ENCODE assay signal across 3 fruit fly cellular contexts in genomic region chr3R:16234745-16235149, dm6.
TF ChIP-seq lines count a peak whose summit lies in the region.

No protein-coding gene starts in this region.

TF ChIP-seq in whole organism, embryonic, 481 proteins besides CTCF, POLR2A, EP300 and RAD21 (continued from another document and continues in another):
- TF ChIP-seq fd64A (GFP tag; optimal IDR thresholded peaks at IDR 0.05; lab: Kevin White, UChicago) (no peak), h (optimal IDR thresholded peaks at IDR 0.05; lab: Kevin White, UChicago) (no peak), CG8359 (GFP tag; optimal IDR thresholded peaks at IDR 0.05; lab: Kevin White, UChicago; ENCODE audit: borderline replicate concordance) (peak; percentile 21), Fer3 (tag; optimal IDR thresholded peaks at IDR 0.05; lab: Kevin White, UChicago) (peak; percentile 4), tna (GFP tag; IDR thresholded peaks at IDR 0.05; lab: Robert Waterston, UW; ENCODE audit: partially characterized antibody) (no peak), CG12659 (GFP tag; optimal IDR thresholded peaks at IDR 0.05; lab: Kevin White, UChicago) (peak; percentile 10), CG3065 (GFP tag; optimal IDR thresholded peaks at IDR 0.05; lab: Kevin White, UChicago) (no peak), Blimp-1 (GFP tag; optimal IDR thresholded peaks at IDR 0.05; lab: Kevin White, UChicago) (peak; percentile 1), CG12299 (tag; optimal IDR thresholded peaks at IDR 0.05; lab: Kevin White, UChicago) (no peak), shn (GFP tag; optimal IDR thresholded peaks at IDR 0.05; lab: Kevin White, UChicago) (no peak), bab2 (GFP tag; optimal IDR thresholded peaks at IDR 0.05; lab: Kevin White, UChicago) (no peak), Vsx1 (GFP tag; optimal IDR thresholded peaks at IDR 0.05; lab: Kevin White, UChicago) (no peak), CG7556 (GFP tag; optimal IDR thresholded peaks at IDR 0.05; lab: Kevin White, UChicago) (peak; percentile 79), CG6791 (GFP tag; IDR thresholded peaks at IDR 0.05; lab: Robert Waterston, UW; ENCODE audit: partially characterized antibody) (no peak), CG8944 (GFP tag; optimal IDR thresholded peaks at IDR 0.05; lab: Kevin White, UChicago) (no peak), lab (GFP tag; optimal IDR thresholded peaks at IDR 0.05; lab: Kevin White, UChicago) (no peak), bigmax (GFP tag; optimal IDR thresholded peaks at IDR 0.05; lab: Kevin White, UChicago) (no peak), ro (GFP tag; IDR thresholded peaks at IDR 0.05; lab: Robert Waterston, UW) (no peak), zfh2 (GFP tag; optimal IDR thresholded peaks at IDR 0.05; lab: Kevin White, UChicago) (no peak), Dip3 (GFP tag; optimal IDR thresholded peaks at IDR 0.05; lab: Kevin White, UChicago) (no peak), ranshi (GFP tag; IDR thresholded peaks at IDR 0.05; lab: Robert Waterston, UW) (no peak), D19B (GFP tag; optimal IDR thresholded peaks at IDR 0.05; lab: Kevin White, UChicago) (peak; percentile 47), CG6765 (GFP tag; optimal IDR thresholded peaks at IDR 0.05; lab: Kevin White, UChicago) (no peak), NC2α (GFP tag; optimal IDR thresholded peaks at IDR 0.05; lab: Kevin White, UChicago) (no peak), CG3163 (GFP tag; optimal IDR thresholded peaks at IDR 0.05; lab: Kevin White, UChicago) (no peak), CG11247 (GFP tag; IDR thresholded peaks at IDR 0.05; lab: Robert Waterston, UW) (no peak), CG6813 (GFP tag; optimal IDR thresholded peaks at IDR 0.05; lab: Kevin White, UChicago) (no peak), oc (tag; optimal IDR thresholded peaks at IDR 0.05; lab: Kevin White, UChicago) (no peak), CG32532 (GFP tag; IDR thresholded peaks at IDR 0.05; lab: Robert Waterston, UW) (no peak), CG1529 (GFP tag; optimal IDR thresholded peaks at IDR 0.05; lab: Kevin White, UChicago) (peak; percentile 41), CG17361 (GFP tag; IDR thresholded peaks at IDR 0.05; lab: Robert Waterston, UW) (no peak), Nf-YC (tag; optimal IDR thresholded peaks at IDR 0.05; lab: Kevin White, UChicago) (no peak), CG7839 (tag; optimal IDR thresholded peaks at IDR 0.05; lab: Kevin White, UChicago) (peak; percentile 69), pho (GFP tag; optimal IDR thresholded peaks at IDR 0.05; lab: Kevin White, UChicago) (peak; percentile 6), fd96Cb (tag; optimal IDR thresholded peaks at IDR 0.05; lab: Kevin White, UChicago) (peak; percentile 53), Kr (GFP tag; optimal IDR thresholded peaks at IDR 0.05; lab: Kevin White, UChicago) (no peak), CG2875 (GFP tag; optimal IDR thresholded peaks at IDR 0.05; lab: Kevin White, UChicago) (peak; percentile 42), CG8089 (GFP tag; optimal IDR thresholded peaks at IDR 0.05; lab: Kevin White, UChicago) (no peak), NK7.1 (GFP tag; optimal IDR thresholded peaks at IDR 0.05; lab: Kevin White, UChicago) (no peak), hth (optimal IDR thresholded peaks at IDR 0.05; lab: Kevin White, UChicago) (no peak), CG10565 (GFP tag; optimal IDR thresholded peaks at IDR 0.05; lab: Kevin White, UChicago) (no peak), CG18619 (GFP tag; optimal IDR thresholded peaks at IDR 0.05; lab: Kevin White, UChicago) (peak; percentile 47), wdn (GFP tag; IDR thresholded peaks at IDR 0.05; lab: Robert Waterston, UW) (no peak), CG8281 (tag; optimal IDR thresholded peaks at IDR 0.05; lab: Kevin White, UChicago) (no peak), CG10366 (GFP tag; IDR thresholded peaks at IDR 0.05; lab: Robert Waterston, UW) (no peak), Ssrp (tag; optimal IDR thresholded peaks at IDR 0.05; lab: Kevin White, UChicago) (peak; percentile 46)

TF ChIP-seq in whole organism, prepupa, 60 proteins besides CTCF, POLR2A, EP300 and RAD21 (continued from another document):
- peak; percentile 74 for TF ChIP-seq net (GFP tag; optimal IDR thresholded peaks at IDR 0.05; lab: Kevin White, UChicago)
- peak; percentile 36 for TF ChIP-seq CG7368 (GFP tag; optimal IDR thresholded peaks at IDR 0.05; lab: Kevin White, UChicago)
- TF ChIP-seq CG8319 (GFP tag; optimal IDR thresholded peaks at IDR 0.05; lab: Kevin White, UChicago) = peak; percentile 55
- peak; percentile 91 for TF ChIP-seq CG3032 (tag; optimal IDR thresholded peaks at IDR 0.05; lab: Kevin White, UChicago)
- TF ChIP-seq CG1621 (tag; optimal IDR thresholded peaks at IDR 0.05; lab: Kevin White, UChicago) = peak; percentile 45
- TF ChIP-seq CG6276 (GFP tag; optimal IDR thresholded peaks at IDR 0.05; lab: Kevin White, UChicago) = peak; percentile 89
- peak; percentile 88 for TF ChIP-seq Smox (GFP tag; optimal IDR thresholded peaks at IDR 0.05; lab: Kevin White, UChicago)
- peak; percentile 95 for TF ChIP-seq CG32006 (GFP tag; optimal IDR thresholded peaks at IDR 0.05; lab: Kevin White, UChicago)
- peak; percentile 79 for TF ChIP-seq CG4318 (GFP tag; optimal IDR thresholded peaks at IDR 0.05; lab: Kevin White, UChicago)
- no peak for TF ChIP-seq fkh (GFP tag; optimal IDR thresholded peaks at IDR 0.05; lab: Kevin White, UChicago)
- TF ChIP-seq CG10669 (GFP tag; optimal IDR thresholded peaks at IDR 0.05; lab: Kevin White, UChicago) = peak; percentile 90
- TF ChIP-seq acj6 (GFP tag; optimal IDR thresholded peaks at IDR 0.05; lab: Kevin White, UChicago) = peak; percentile 74
- TF ChIP-seq Lpt (GFP tag; optimal IDR thresholded peaks at IDR 0.05; lab: Kevin White, UChicago) = peak; percentile 28
- TF ChIP-seq CG6163 (GFP tag; IDR thresholded peaks at IDR 0.05; lab: Robert Waterston, UW) = no peak
- TF ChIP-seq CG3919 (GFP tag; optimal IDR thresholded peaks at IDR 0.05; lab: Kevin White, UChicago) = peak; percentile 83
- TF ChIP-seq vri (GFP tag; optimal IDR thresholded peaks at IDR 0.05; lab: Kevin White, UChicago) = peak; percentile 31
- TF ChIP-seq Sox15 (GFP tag; optimal IDR thresholded peaks at IDR 0.05; lab: Kevin White, UChicago) = peak; percentile 76
- no peak for TF ChIP-seq CG15336 (GFP tag; IDR thresholded peaks at IDR 0.05; lab: Robert Waterston, UW)
- TF ChIP-seq Eip78C (GFP tag; lab: Kevin White, UChicago) = peak; percentile 97
- TF ChIP-seq dac (GFP tag; optimal IDR thresholded peaks at IDR 0.05; lab: Kevin White, UChicago) = peak; percentile 71
- peak; percentile 91 for TF ChIP-seq Met (GFP tag; optimal IDR thresholded peaks at IDR 0.05; lab: Kevin White, UChicago)
- TF ChIP-seq OdsH (GFP tag; optimal IDR thresholded peaks at IDR 0.05; lab: Kevin White, UChicago) = peak; percentile 85
- TF ChIP-seq Hr38 (GFP tag; optimal IDR thresholded peaks at IDR 0.05; lab: Kevin White, UChicago) = no peak
- peak; percentile 83 for TF ChIP-seq achi (GFP tag; optimal IDR thresholded peaks at IDR 0.05; lab: Kevin White, UChicago)
- no peak for TF ChIP-seq Gug (GFP tag; IDR thresholded peaks at IDR 0.05; lab: Robert Waterston, UW)
- TF ChIP-seq Ets96B (tag; optimal IDR thresholded peaks at IDR 0.05; lab: Kevin White, UChicago) = peak; percentile 91
- peak; percentile 81 for TF ChIP-seq CG11762 (GFP tag; optimal IDR thresholded peaks at IDR 0.05; lab: Kevin White, UChicago; ENCODE audit: insufficient read depth)
- TF ChIP-seq lz (GFP tag; optimal IDR thresholded peaks at IDR 0.05; lab: Kevin White, UChicago) = peak; percentile 88
- TF ChIP-seq CG10631 (GFP tag; optimal IDR thresholded peaks at IDR 0.05; lab: Kevin White, UChicago) = peak; percentile 87
- TF ChIP-seq fd59A (GFP tag; optimal IDR thresholded peaks at IDR 0.05; lab: Kevin White, UChicago) = peak; percentile 91
- peak; percentile 81 for TF ChIP-seq CG31627 (GFP tag; optimal IDR thresholded peaks at IDR 0.05; lab: Kevin White, UChicago)
- peak; percentile 92 for TF ChIP-seq spab (GFP tag; optimal IDR thresholded peaks at IDR 0.05; lab: Kevin White, UChicago)
- peak; percentile 72 for TF ChIP-seq dsx (GFP tag; optimal IDR thresholded peaks at IDR 0.05; lab: Kevin White, UChicago; ENCODE audit: poor library complexity, severe bottlenecking)
- TF ChIP-seq fd85E (GFP tag; optimal IDR thresholded peaks at IDR 0.05; lab: Kevin White, UChicago) = no peak
- peak; percentile 77 for TF ChIP-seq CG11902 (GFP tag; optimal IDR thresholded peaks at IDR 0.05; lab: Kevin White, UChicago)
- TF ChIP-seq Hr39 (GFP tag; optimal IDR thresholded peaks at IDR 0.05; lab: Kevin White, UChicago) = peak; percentile 78

TF ChIP-seq in whole organism, wandering third instar larva, 38 proteins besides CTCF, POLR2A, EP300 and RAD21 (continued from another document):
- TF ChIP-seq OdsH (GFP tag; optimal IDR thresholded peaks at IDR 0.05; lab: Kevin White, UChicago) (peak; percentile 74), Abd-B (GFP tag; optimal IDR thresholded peaks at IDR 0.05; lab: Kevin White, UChicago) (no peak), dsf (GFP tag; optimal IDR thresholded peaks at IDR 0.05; lab: Kevin White, UChicago; ENCODE audit: borderline replicate concordance) (no peak), brk (GFP tag; optimal IDR thresholded peaks at IDR 0.05; lab: Kevin White, UChicago) (no peak), CG9705 (GFP tag; optimal IDR thresholded peaks at IDR 0.05; lab: Kevin White, UChicago) (peak; percentile 68), Dfd (GFP tag; optimal IDR thresholded peaks at IDR 0.05; lab: Kevin White, UChicago) (no peak)
